Worm (Caenorhabditis elegans): ENCODE results near the gene R10E11.6.

- TF ChIP-seq jun-1 (tag; optimal IDR thresholded peaks at IDR 0.05) (no peak), sea-2 (GFP tag; optimal IDR thresholded peaks at IDR 0.05) (no peak), skn-1 (tag; optimal IDR thresholded peaks at IDR 0.05) (no peak)
Observed at ce11 chrIII:9780254-9780653, 2.6 kb upstream of the R10E11.6 start, which contains the start of gene sqv-3.

Measured in whole organism, L3 larva.